Worm (Caenorhabditis elegans): ENCODE measurements around the gene C15C7.6.

DNA sequence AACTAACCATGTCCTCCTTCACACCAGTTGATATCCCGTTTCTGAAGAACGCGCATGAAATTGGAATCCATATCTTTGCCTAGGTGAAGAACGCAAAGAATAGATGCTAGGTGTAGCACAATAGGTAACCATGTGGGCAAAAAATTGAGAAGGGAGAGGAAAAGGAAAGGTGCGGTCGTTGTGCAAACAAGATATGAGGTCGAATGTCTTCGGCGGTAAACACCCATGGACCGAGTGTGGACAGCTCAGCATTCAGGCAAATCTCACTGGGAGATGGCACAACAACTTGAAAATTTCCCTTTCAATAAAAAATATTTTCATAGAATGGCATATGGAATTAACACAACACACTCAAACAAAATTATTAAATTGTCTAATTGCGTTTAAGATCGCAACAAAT is 39.2 kb upstream of the C15C7.6 start, which contains the start of gene F28B4.4:
- TF ChIP-seq mdl-1 (tag; optimal IDR thresholded peaks at IDR 0.05): no peak
- no peak for TF ChIP-seq pha-4 (GFP tag; IDR thresholded peaks at IDR 0.05)
- no peak for TF ChIP-seq pha-4 (tag; optimal IDR thresholded peaks at IDR 0.05)
- TF ChIP-seq hlh-30 (tag; optimal IDR thresholded peaks at IDR 0.05; ENCODE audit: insufficient read depth): no peak
- TF ChIP-seq ceh-28 (tag; optimal IDR thresholded peaks at IDR 0.05): no peak
- no peak for TF ChIP-seq ZK546.5 (tag; optimal IDR thresholded peaks at IDR 0.05)
- no peak for TF ChIP-seq dmd-8 (GFP tag; IDR thresholded peaks at IDR 0.05)
- no peak for TF ChIP-seq saeg-2 (GFP tag; IDR thresholded peaks at IDR 0.05)
- no peak for TF ChIP-seq fkh-10 (GFP tag; optimal IDR thresholded peaks at IDR 0.05)
- TF ChIP-seq skn-1 (tag; optimal IDR thresholded peaks at IDR 0.05): no peak
- no peak for TF ChIP-seq nhr-237 (tag; optimal IDR thresholded peaks at IDR 0.05)
- TF ChIP-seq aly-2 (tag; optimal IDR thresholded peaks at IDR 0.05): no peak
- TF ChIP-seq dpl-1 (GFP tag; optimal IDR thresholded peaks at IDR 0.05): no peak
- TF ChIP-seq nhr-76 (tag; optimal IDR thresholded peaks at IDR 0.05): no peak
- TF ChIP-seq nhr-11 (tag; optimal IDR thresholded peaks at IDR 0.05): no peak

Measured in whole organism, L4 larva.